Worm (Caenorhabditis elegans): ENCODE data around the gene C37C3.17.
A peak's percentile ranks its signal among the peaks of the same experiment; 100 is the strongest.

Gene C37C3.17

ce11 chrV:7888036-7888435 is 26.3 kb upstream of the C37C3.17 start:
- TF ChIP-seq snpc-4 (GFP tag; optimal IDR thresholded peaks at IDR 0.05) (no peak), snpc-4 (tag; optimal IDR thresholded peaks at IDR 0.05) (peak in 3 of 4 experiments; percentile 34 to 81 (median 49)), let-526 (GFP tag; IDR thresholded peaks at IDR 0.05) (no peak), nhr-80 (tag; optimal IDR thresholded peaks at IDR 0.05) (peak; percentile 80), dox-1 (GFP tag; IDR thresholded peaks at IDR 0.05) (peak; percentile 67; the same call in 1 of the 2 replicates)

- TF ChIP-seq lin-26 (GFP tag; IDR thresholded peaks at IDR 0.05) (no peak), unc-62 (GFP tag; optimal IDR thresholded peaks at IDR 0.05) (no peak), lsy-27 (tag; optimal IDR thresholded peaks at IDR 0.05; ENCODE audit: borderline replicate concordance, insufficient read depth) (no peak), sea-2 (GFP tag; IDR thresholded peaks at IDR 0.05) (no peak), aptf-2 (GFP tag; conservative IDR thresholded peaks at IDR 0.05) (no peak), hlh-26 (GFP tag; conservative IDR thresholded peaks at IDR 0.05) (no peak), hmg-20 (GFP tag; IDR thresholded peaks at IDR 0.05) (no peak)
Observed at ce11 chrV:7884441-7884840, 22.7 kb upstream of the C37C3.17 start.

ce11 chrV:7878411-7878964 is 16.8 kb upstream of the C37C3.17 start, which contains the start of gene F40A3.2:
F40A3.2 (plus strand) TSS chrV:7878914.
- TF ChIP-seq bed-1 (GFP tag; IDR thresholded peaks at IDR 0.05) = no peak
- TF ChIP-seq tbx-9 (tag; optimal IDR thresholded peaks at IDR 0.05; ENCODE audit: borderline replicate concordance) = no peak
- no peak for TF ChIP-seq pbrm-1 (GFP tag; IDR thresholded peaks at IDR 0.05)
- no peak for TF ChIP-seq attf-6 (GFP tag; IDR thresholded peaks at IDR 0.05)
- no peak for TF ChIP-seq bed-2 (GFP tag; IDR thresholded peaks at IDR 0.05)
- TF ChIP-seq rpc-1 (optimal IDR thresholded peaks at IDR 0.05) = no peak
- TF ChIP-seq rpc-1 (tag; optimal IDR thresholded peaks at IDR 0.05) = no peak
- TF ChIP-seq ama-1 (optimal IDR thresholded peaks at IDR 0.05) = no peak
- no peak for TF ChIP-seq ama-1 (GFP tag; optimal IDR thresholded peaks at IDR 0.05)
- TF ChIP-seq hsf-1 (GFP tag; IDR thresholded peaks at IDR 0.05) = peak; percentile 41; the same call in 1 of the 2 replicates

ce11 chrV:7876881-7877475 is 15.3 kb upstream of the C37C3.17 start, which contains the start of gene F40A3.3:
F40A3.3 (plus strand) TSS chrV:7877444.
- peak; percentile 85 for TF ChIP-seq lsl-1 (GFP tag; optimal IDR thresholded peaks at IDR 0.05)
- peak; percentile 85 for TF ChIP-seq F33H1.4 (GFP tag; IDR thresholded peaks at IDR 0.05)
- no peak for TF ChIP-seq dpl-1 (GFP tag; optimal IDR thresholded peaks at IDR 0.05)
- TF ChIP-seq madf-6 (GFP tag; IDR thresholded peaks at IDR 0.05) = peak; percentile 80
- no peak for TF ChIP-seq K12H6.12 (tag; optimal IDR thresholded peaks at IDR 0.05)
- TF ChIP-seq hsf-1 (GFP tag; IDR thresholded peaks at IDR 0.05) = peak; percentile 81
- TF ChIP-seq D2030.7 (GFP tag; IDR thresholded peaks at IDR 0.05) = peak; percentile 31; the same call in 1 of the 2 replicates
- peak; percentile 62 for TF ChIP-seq madf-8 (GFP tag; conservative IDR thresholded peaks at IDR 0.05)
- peak; percentile 80 for TF ChIP-seq xnd-1 (tag; optimal IDR thresholded peaks at IDR 0.05)

- no peak for TF ChIP-seq F33H1.4 (GFP tag; IDR thresholded peaks at IDR 0.05)
- no peak for TF ChIP-seq T07F8.4 (tag; optimal IDR thresholded peaks at IDR 0.05)
- no peak for TF ChIP-seq dox-1 (GFP tag; IDR thresholded peaks at IDR 0.05)
- TF ChIP-seq B0336.3 (GFP tag; IDR thresholded peaks at IDR 0.05) = no peak
- TF ChIP-seq Y56A3A.18 (GFP tag; IDR thresholded peaks at IDR 0.05) = no peak
- no peak for TF ChIP-seq egl-18 (GFP tag; IDR thresholded peaks at IDR 0.05)
- no peak for TF ChIP-seq hlh-12 (tag; optimal IDR thresholded peaks at IDR 0.05)
- no peak for TF ChIP-seq attf-5 (GFP tag; optimal IDR thresholded peaks at IDR 0.05)
- TF ChIP-seq pbrm-1 (GFP tag; IDR thresholded peaks at IDR 0.05) = no peak
- TF ChIP-seq hrde-1 (tag; optimal IDR thresholded peaks at IDR 0.05; ENCODE audit: borderline replicate concordance) = no peak
- no peak for TF ChIP-seq K12H6.12 (tag; optimal IDR thresholded peaks at IDR 0.05)
- no peak for TF ChIP-seq somi-1 (GFP tag; optimal IDR thresholded peaks at IDR 0.05)
- no peak for TF ChIP-seq T26A5.8 (tag; optimal IDR thresholded peaks at IDR 0.05)
- TF ChIP-seq ekl-4 (GFP tag; IDR thresholded peaks at IDR 0.05) = no peak
- TF ChIP-seq egrh-3 (GFP tag; IDR thresholded peaks at IDR 0.05) = no peak
- TF ChIP-seq attf-6 (GFP tag; IDR thresholded peaks at IDR 0.05) = no peak
Observed at ce11 chrV:7875456-7875855, 13.8 kb upstream of the C37C3.17 start, which contains the start of gene F40A3.4. F40A3.4 (plus strand) TSS chrV:7875756.

Measured in whole organism, young adult.